Worm (Caenorhabditis elegans): ENCODE data around the gene sdz-10.

ce11 chrII:2766331-2766730, 5.7 kb downstream of the sdz-10 start, which contains the start of gene F08D12.15:
- TF ChIP-seq dmd-4 (tag; optimal IDR thresholded peaks at IDR 0.05; ENCODE audit: borderline replicate concordance) (no peak), ama-1 (optimal IDR thresholded peaks at IDR 0.05) (no peak), dve-1 (tag; optimal IDR thresholded peaks at IDR 0.05) (no peak), ceh-31 (tag; optimal IDR thresholded peaks at IDR 0.05) (no peak), nhr-232 (tag; optimal IDR thresholded peaks at IDR 0.05) (no peak)

Measured in whole organism, late embryonic.